Fruit fly (Drosophila melanogaster) whole organism, embryonic: Measurements from ENCODE around the gene Ilp6.

ENCODE experiments used
- Bteb2 ChIP-seq: fragments of 200-800 bp; sonication (Bioruptor generic); optimal IDR thresholded peaks from 2 replicates; lab custom pipeline; 2016; ENCODE audit warnings: missing biosample characterization, missing genetic modification characterization
- CG10321 ChIP-seq: fragments of 200-800 bp; sonication (Bioruptor generic); IDR thresholded peaks from 2 replicates; pipeline ENCODE4 v1.3.6; 2022; ENCODE audit warnings: missing biosample characterization, missing genetic modification characterization
- CG10543 ChIP-seq: fragments of 200-800 bp; sonication (Bioruptor generic); optimal IDR thresholded peaks from 3 replicates; lab custom pipeline; 2017; ENCODE audit warnings: missing biosample characterization, mild to moderate bottlenecking, missing genetic modification characterization, moderate library complexity
- CG10654 ChIP-seq: fragments of 200-800 bp; sonication (Bioruptor generic); optimal IDR thresholded peaks from 2 replicates; lab custom pipeline; 2016; ENCODE audit warnings: missing biosample characterization, missing genetic modification characterization
- CG14710 ChIP-seq: fragments of 200-800 bp; sonication (Bioruptor generic); optimal IDR thresholded peaks from 3 replicates; lab custom pipeline; 2019; ENCODE audit warnings: missing biosample characterization, mild to moderate bottlenecking, missing genetic modification characterization, moderate library complexity
- CG17912 ChIP-seq: fragments of 200-800 bp; sonication (Bioruptor generic); optimal IDR thresholded peaks from 2 replicates; lab custom pipeline; 2018; ENCODE audit warnings: missing biosample characterization, mild to moderate bottlenecking, missing genetic modification characterization
- CG18011 ChIP-seq: fragments of 200-800 bp; sonication (Bioruptor generic); optimal IDR thresholded peaks from 2 replicates; lab custom pipeline; 2017; ENCODE audit warnings: missing biosample characterization, missing genetic modification characterization, mild to moderate bottlenecking, moderate library complexity, missing genotype
- CG2712 ChIP-seq: fragments of 200-800 bp; optimal IDR thresholded peaks from 3 replicates; lab custom pipeline; 2019; ENCODE audit warnings: missing biosample characterization, mild to moderate bottlenecking, missing genetic modification characterization, moderate library complexity
- CG4424 ChIP-seq: fragments of 200-800 bp; sonication (Bioruptor generic); optimal IDR thresholded peaks from 3 replicates; lab custom pipeline; 2016; ENCODE audit warnings: missing biosample characterization, missing genetic modification characterization
- CG5180 ChIP-seq: fragments of 200-800 bp; sonication (Bioruptor generic); optimal IDR thresholded peaks from 3 replicates; lab custom pipeline; 2017; ENCODE audit warnings: missing biosample characterization, missing genetic modification characterization, mild to moderate bottlenecking, moderate library complexity, missing genetic modification reagents
- CG7987 ChIP-seq: fragments of 200-800 bp; sonication (Bioruptor generic); optimal IDR thresholded peaks from 2 replicates; lab custom pipeline; 2018; ENCODE audit warnings: missing biosample characterization, mild to moderate bottlenecking, missing genetic modification characterization, moderate library complexity
- CG8089 ChIP-seq: fragments of 200-800 bp; sonication (Bioruptor generic); optimal IDR thresholded peaks from 3 replicates; lab custom pipeline; 2016; ENCODE audit warnings: missing biosample characterization, missing genetic modification characterization
- Dbx ChIP-seq: fragments of 200-800 bp; sonication (Bioruptor generic); IDR thresholded peaks from 3 replicates; pipeline ENCODE4 v1.3.6; 2022; ENCODE audit warnings: missing biosample characterization, missing genetic modification characterization
- Dip3 ChIP-seq: fragments of 200-800 bp; sonication (Bioruptor generic); optimal IDR thresholded peaks from 3 replicates; lab custom pipeline; 2016; ENCODE audit warnings: missing biosample characterization, missing genetic modification characterization
- HLH4C ChIP-seq: fragments of 200-800 bp; sonication (Bioruptor generic); IDR thresholded peaks from 3 replicates; pipeline ENCODE4 v1.3.6; 2022; ENCODE audit warnings: missing biosample characterization, missing genetic modification characterization; ENCODE audit not compliant: partially characterized antibody
- HmgD ChIP-seq: fragments of 200-800 bp; sonication (Bioruptor generic); optimal IDR thresholded peaks from 3 replicates; lab custom pipeline; 2016; ENCODE audit warnings: missing biosample characterization, missing genetic modification characterization
- Hmx ChIP-seq: fragments of 200-800 bp; sonication (Bioruptor generic); optimal IDR thresholded peaks from 2 replicates; lab custom pipeline; 2016; ENCODE audit warnings: missing biosample characterization, missing genetic modification characterization
- Hr78 ChIP-seq, 2 experiments: fragments of 200-800 bp in 1 of 2; fragments of >200 bp in 1 of 2; sonication (Bioruptor generic) in 1 of 2; optimal IDR thresholded peaks; 2 replicates each; lab custom pipeline; 2017 to 2019; ENCODE audit warnings: missing biosample characterization in 2 of 2, missing genetic modification characterization in 2 of 2, mild to moderate bottlenecking in 1 of 2, moderate library complexity in 1 of 2
- Lpt ChIP-seq: fragments of >200 bp; optimal IDR thresholded peaks from 2 replicates; lab custom pipeline; 2018; ENCODE audit warnings: missing biosample characterization, missing genetic modification characterization
- MTF-1 ChIP-seq: fragments of 200-800 bp; sonication (Bioruptor generic); optimal IDR thresholded peaks from 2 replicates; lab custom pipeline; 2018; ENCODE audit warnings: missing biosample characterization, mild to moderate bottlenecking, missing genetic modification characterization, borderline replicate concordance
- Med ChIP-seq: fragments of 200-800 bp; sonication (Bioruptor generic); peaks from one replicate; lab custom pipeline; 2016; ENCODE audit warnings: missing biosample characterization, missing genetic modification characterization, mild to moderate bottlenecking, inconsistent platforms, moderate library complexity
- Nf-YA ChIP-seq: fragments of 200-800 bp; sonication (Bioruptor generic); IDR thresholded peaks from 2 replicates; pipeline ENCODE4 v1.3.6; 2022; ENCODE audit warnings: missing biosample characterization, missing genetic modification characterization
- Optix ChIP-seq: fragments of 200-800 bp; sonication (Bioruptor generic); IDR thresholded peaks from 3 replicates; pipeline ENCODE4 v1.3.6; 2022; ENCODE audit warnings: missing biosample characterization, missing genetic modification characterization
- Pdp1 ChIP-seq, 2 experiments: fragments of 200-800 bp; sonication (Bioruptor generic); optimal IDR thresholded peaks; 3 replicates each; lab custom pipeline; 2016; ENCODE audit warnings: missing biosample characterization in 2 of 2, missing genetic modification characterization in 2 of 2, mild to moderate bottlenecking in 1 of 2, moderate library complexity in 1 of 2
- Ptx1 ChIP-seq: fragments of 200-800 bp; sonication (Bioruptor generic); IDR thresholded peaks from 2 replicates; pipeline ENCODE4 v1.3.6; 2022; ENCODE audit warnings: missing biosample characterization, missing genetic modification characterization
- Scr ChIP-seq: fragments of 200-800 bp; sonication (Bioruptor generic); IDR thresholded peaks from 2 replicates; pipeline ENCODE4 v1.3.6; 2022; ENCODE audit warnings: missing biosample characterization, missing genetic modification characterization; ENCODE audit not compliant: partially characterized antibody
- amos ChIP-seq: fragments of 200-800 bp; sonication (Bioruptor generic); IDR thresholded peaks from 2 replicates; pipeline ENCODE4 v1.3.6; 2022; ENCODE audit warnings: missing biosample characterization, missing genetic modification characterization; ENCODE audit not compliant: partially characterized antibody
- bowl ChIP-seq: fragments of 200-800 bp; sonication (Bioruptor generic); IDR thresholded peaks from 2 replicates; pipeline ENCODE4 v1.3.6; 2022; ENCODE audit warnings: missing biosample characterization, missing genetic modification characterization
- cad ChIP-seq: fragments of >200 bp; optimal IDR thresholded peaks from 2 replicates; lab custom pipeline; 2017; ENCODE audit warnings: missing biosample characterization, missing genetic modification characterization
- caup ChIP-seq: fragments of 200-800 bp; sonication (Bioruptor generic); optimal IDR thresholded peaks from 3 replicates; lab custom pipeline; 2017; ENCODE audit warnings: missing biosample characterization, mild to moderate bottlenecking, missing genetic modification characterization, moderate library complexity; ENCODE audit not compliant: severe bottlenecking
- dan ChIP-seq: fragments of 200-800 bp; sonication (Bioruptor generic); IDR thresholded peaks from 2 replicates; pipeline ENCODE4 v1.3.6; 2022; ENCODE audit warnings: missing biosample characterization, missing genetic modification characterization
- dimm ChIP-seq: fragments of 200-800 bp; sonication (Bioruptor generic); IDR thresholded peaks from 2 replicates; pipeline ENCODE4 v1.3.6; 2022; ENCODE audit warnings: missing biosample characterization, missing genetic modification characterization
- dpn ChIP-seq, 2 experiments: fragments of 200-800 bp; sonication (Bioruptor generic); optimal IDR thresholded peaks; 3 replicates each; lab custom pipeline; 2016; ENCODE audit warnings: missing biosample characterization in 2 of 2, missing genetic modification characterization in 2 of 2
- ewg ChIP-seq: fragments of 200-800 bp; sonication (Bioruptor generic); optimal IDR thresholded peaks from 3 replicates; lab custom pipeline; 2017; ENCODE audit warnings: mild to moderate bottlenecking, missing biosample characterization, missing genetic modification reagents, missing genetic modification characterization
- eyg ChIP-seq: fragments of 200-800 bp; sonication (Bioruptor generic); optimal IDR thresholded peaks from 3 replicates; lab custom pipeline; 2016; ENCODE audit warnings: missing biosample characterization, missing genetic modification characterization
- gfzf ChIP-seq: fragments of 200-800 bp; sonication (Bioruptor generic); optimal IDR thresholded peaks from 2 replicates; lab custom pipeline; 2016; ENCODE audit warnings: missing biosample characterization, mild to moderate bottlenecking, missing genetic modification characterization, moderate library complexity
- gsb ChIP-seq: fragments of 200-800 bp; sonication (Bioruptor generic); IDR thresholded peaks from 2 replicates; pipeline ENCODE4 v1.3.6; 2022; ENCODE audit warnings: missing biosample characterization, missing genetic modification characterization
- gt ChIP-seq: fragments of 200-800 bp; sonication (Bioruptor generic); IDR thresholded peaks from 2 replicates; pipeline ENCODE4 v1.3.6; 2022; ENCODE audit warnings: missing biosample characterization, missing genetic modification characterization
- jumu ChIP-seq: fragments of 200-800 bp; sonication (Bioruptor generic); optimal IDR thresholded peaks from 3 replicates; lab custom pipeline; 2016; ENCODE audit warnings: missing biosample characterization, missing genetic modification characterization
- klu ChIP-seq: fragments of 200-800 bp; sonication (Bioruptor generic); IDR thresholded peaks from 2 replicates; pipeline ENCODE4 v1.3.6; 2022; ENCODE audit warnings: missing biosample characterization, missing genetic modification characterization
- lola ChIP-seq, 3 experiments: fragments of >200 bp in 2 of 3; fragments of 200-800 bp in 1 of 3; sonication (Bioruptor generic) in 1 of 3; optimal IDR thresholded peaks; 2 replicates each; lab custom pipeline; 2017 to 2019; ENCODE audit warnings: missing biosample characterization in 3 of 3, missing genetic modification characterization in 3 of 3, mild to moderate bottlenecking in 1 of 3, moderate library complexity in 1 of 3
- mirr ChIP-seq: fragments of 200-800 bp; sonication (Bioruptor generic); optimal IDR thresholded peaks from 3 replicates; lab custom pipeline; 2018; ENCODE audit warnings: missing biosample characterization, mild to moderate bottlenecking, missing genetic modification characterization
- pnt ChIP-seq: fragments of 200-800 bp; sonication (Bioruptor generic); optimal IDR thresholded peaks from 3 replicates; lab custom pipeline; 2016; ENCODE audit warnings: missing biosample characterization, missing genetic modification characterization
- sob ChIP-seq: fragments of 200-800 bp; sonication (Bioruptor generic); IDR thresholded peaks from 2 replicates; pipeline ENCODE4 v1.3.6; 2022; ENCODE audit warnings: missing biosample characterization, missing genetic modification characterization
- stc ChIP-seq: fragments of 200-800 bp; sonication (Bioruptor generic); IDR thresholded peaks from 2 replicates; pipeline ENCODE4 v1.3.6; 2022; ENCODE audit warnings: missing biosample characterization, missing genetic modification characterization
- tup ChIP-seq: fragments of 200-800 bp; sonication (Bioruptor generic); optimal IDR thresholded peaks from 2 replicates; lab custom pipeline; 2016; ENCODE audit warnings: missing biosample characterization, mild to moderate bottlenecking, missing genetic modification characterization, moderate library complexity
- wdn ChIP-seq: fragments of 200-800 bp; sonication (Bioruptor generic); IDR thresholded peaks from 2 replicates; pipeline ENCODE4 v1.3.6; 2022; ENCODE audit warnings: missing biosample characterization, missing genetic modification characterization
- z ChIP-seq: fragments of 200-800 bp; sonication (Bioruptor generic); IDR thresholded peaks from 3 replicates; pipeline ENCODE4 v1.3.6; 2022; ENCODE audit warnings: missing biosample characterization, missing genetic modification characterization
- zfh2 ChIP-seq: fragments of 200-800 bp; sonication (Bioruptor generic); optimal IDR thresholded peaks from 2 replicates; lab custom pipeline; 2016; ENCODE audit warnings: missing biosample characterization, missing genetic modification characterization

Gene Ilp6

dm6 chrX:2298708-2299370 lies 35.6 kb downstream of the Ilp6 start (continued):
- TF ChIP-seq CG18011 (peak; percentile 16), Dip3 (peak; percentile 10), gsb (GFP tag; lab: Robert Waterston, UW) (no peak), lola (GFP tag; optimal IDR thresholded peaks at IDR 0.05; lab: Kevin White, UChicago) (peak in 1 of 3 experiments; percentile 87), klu (GFP tag; lab: Robert Waterston, UW) (no peak), CG7987 (GFP tag; lab: Kevin White, UChicago) (peak; percentile 69), Med (GFP tag; lab: Kevin White, UChicago) (peak; percentile 97), CG2712 (tag; lab: Kevin White, UChicago) (peak; percentile 94), Nf-YA (GFP tag; lab: Robert Waterston, UW) (peak; percentile 66), Scr (no peak), Pdp1 (GFP tag; optimal IDR thresholded peaks at IDR 0.05; lab: Kevin White, UChicago) (peak; percentile 76 to 79), zfh2 (GFP tag; lab: Kevin White, UChicago) (no peak), wdn (no peak), Lpt (GFP tag; lab: Kevin White, UChicago) (no peak), tup (peak; percentile 54), CG8089 (GFP tag; lab: Kevin White, UChicago) (peak; percentile 82), cad (GFP tag; lab: Kevin White, UChicago) (no peak), pnt (GFP tag; lab: Kevin White, UChicago) (peak; percentile 77), dan (no peak), sob (GFP tag; lab: Robert Waterston, UW) (peak; percentile 62; the same call in 1 of the 2 replicates), Dbx (GFP tag; lab: Robert Waterston, UW) (no peak), amos (GFP tag; lab: Robert Waterston, UW) (no peak), MTF-1 (peak; percentile 66), HmgD (GFP tag; lab: Kevin White, UChicago) (peak; percentile 64), ewg (GFP tag; lab: Kevin White, UChicago) (peak; percentile 78), CG17912 (no peak), HLH4C (GFP tag; lab: Robert Waterston, UW) (no peak), bowl (no peak), CG14710 (tag; lab: Kevin White, UChicago) (peak; percentile 83), CG10654 (peak; percentile 74), CG10543 (GFP tag; lab: Kevin White, UChicago) (no peak), CG4424 (GFP tag; lab: Kevin White, UChicago) (peak; percentile 79), Hr78 (GFP tag; optimal IDR thresholded peaks at IDR 0.05; lab: Kevin White, UChicago) (peak in 1 of 2 experiments; percentile 58), jumu (peak; percentile 72), CG5180 (GFP tag; lab: Kevin White, UChicago) (peak; percentile 59), dimm (peak; percentile 58; the same call in 1 of the 2 replicates), eyg (GFP tag; lab: Kevin White, UChicago) (peak; percentile 53), Hmx (no peak), gfzf (no peak), Optix (GFP tag; lab: Robert Waterston, UW) (peak; percentile 90), Bteb2 (GFP tag; lab: Kevin White, UChicago) (no peak), dpn (GFP tag; optimal IDR thresholded peaks at IDR 0.05; lab: Kevin White, UChicago) (peak; percentile 69 to 79), mirr (GFP tag; lab: Kevin White, UChicago) (no peak), caup (GFP tag; lab: Kevin White, UChicago) (peak; percentile 27), gt (GFP tag; lab: Robert Waterston, UW) (peak; percentile 74), z (peak; percentile 49; the same call in 1 of the 3 replicates), CG10321 (GFP tag; lab: Robert Waterston, UW) (0 out of 2 replicates have a peak, but pooled peaks have one; percentile 24), stc (peak; percentile 83), Ptx1 (GFP tag; lab: Robert Waterston, UW) (peak; percentile 77)
